Fruit fly (Drosophila melanogaster) whole organism, embryonic: ENCODE results near the gene CG6830.
A peak's percentile ranks its signal among the peaks of the same experiment; 100 is the strongest.

Source experiments
- Aef1 ChIP-seq: fragments of 200-800 bp; sonication (Bioruptor generic); IDR thresholded peaks from 3 replicates; pipeline ENCODE4 v1.3.6; 2022; ENCODE audit warnings: missing biosample characterization, missing genetic modification characterization
- Bteb2 ChIP-seq: fragments of 200-800 bp; sonication (Bioruptor generic); optimal IDR thresholded peaks from 2 replicates; lab custom pipeline; 2016; ENCODE audit warnings: missing biosample characterization, missing genetic modification characterization
- CG10654 ChIP-seq: fragments of 200-800 bp; sonication (Bioruptor generic); optimal IDR thresholded peaks from 2 replicates; lab custom pipeline; 2016; ENCODE audit warnings: missing biosample characterization, missing genetic modification characterization
- CG11398 ChIP-seq: fragments of 200-800 bp; sonication (Bioruptor generic); optimal IDR thresholded peaks from 2 replicates; lab custom pipeline; 2016; ENCODE audit warnings: missing biosample characterization, missing genetic modification characterization
- CG13123 ChIP-seq: fragments of 200-800 bp; sonication (Bioruptor generic); optimal IDR thresholded peaks from 2 replicates; lab custom pipeline; 2016; ENCODE audit warnings: missing biosample characterization, missing genetic modification characterization
- CG14014 ChIP-seq: fragments of 200-800 bp; sonication (Bioruptor generic); IDR thresholded peaks from 2 replicates; pipeline ENCODE4 v1.3.6; 2022; ENCODE audit warnings: missing biosample characterization, missing genetic modification characterization
- CG15269 ChIP-seq: fragments of 200-800 bp; sonication (Bioruptor generic); optimal IDR thresholded peaks from 2 replicates; lab custom pipeline; 2018; ENCODE audit warnings: missing biosample characterization, mild to moderate bottlenecking, missing genetic modification characterization, moderate library complexity
- CG15514 ChIP-seq: fragments of 200-800 bp; sonication (Bioruptor generic); optimal IDR thresholded peaks from 3 replicates; lab custom pipeline; 2017; ENCODE audit warnings: missing biosample characterization, missing genetic modification characterization, mild to moderate bottlenecking, moderate library complexity, missing genetic modification reagents
- CG15601 ChIP-seq: fragments of 200-800 bp; sonication (Bioruptor generic); optimal IDR thresholded peaks from 3 replicates; lab custom pipeline; 2019; ENCODE audit warnings: missing biosample characterization, mild to moderate bottlenecking, missing genetic modification characterization, moderate library complexity
- CG16863 ChIP-seq: fragments of 200-800 bp; sonication (Bioruptor generic); optimal IDR thresholded peaks from 3 replicates; lab custom pipeline; 2016; ENCODE audit warnings: missing biosample characterization, missing genetic modification characterization
- CG17385 ChIP-seq: fragments of 200-800 bp; sonication (Bioruptor generic); optimal IDR thresholded peaks from 3 replicates; lab custom pipeline; 2018; ENCODE audit warnings: missing biosample characterization, mild to moderate bottlenecking, missing genetic modification characterization
- CG2678 ChIP-seq: fragments of 200-800 bp; sonication (Bioruptor generic); optimal IDR thresholded peaks from 3 replicates; lab custom pipeline; 2019; ENCODE audit warnings: missing biosample characterization, mild to moderate bottlenecking, missing genetic modification characterization, moderate library complexity
- CG31224 ChIP-seq: fragments of 200-800 bp; sonication (Bioruptor generic); IDR thresholded peaks from 2 replicates; pipeline ENCODE4 v1.3.6; 2022; ENCODE audit warnings: missing biosample characterization, missing genetic modification characterization
- CG5180 ChIP-seq: fragments of 200-800 bp; sonication (Bioruptor generic); optimal IDR thresholded peaks from 3 replicates; lab custom pipeline; 2017; ENCODE audit warnings: missing biosample characterization, missing genetic modification characterization, mild to moderate bottlenecking, moderate library complexity, missing genetic modification reagents
- CG6272 ChIP-seq: fragments of 200-800 bp; sonication (Bioruptor generic); IDR thresholded peaks from 2 replicates; pipeline ENCODE4 v1.3.6; 2022; ENCODE audit warnings: missing biosample characterization, missing genetic modification characterization
- CG7372 ChIP-seq: fragments of 200-800 bp; sonication (Bioruptor generic); IDR thresholded peaks from 2 replicates; pipeline ENCODE4 v1.3.6; 2022; ENCODE audit warnings: missing biosample characterization, missing genetic modification characterization
- CG8089 ChIP-seq: fragments of 200-800 bp; sonication (Bioruptor generic); optimal IDR thresholded peaks from 3 replicates; lab custom pipeline; 2016; ENCODE audit warnings: missing biosample characterization, missing genetic modification characterization
- D19B ChIP-seq: fragments of 200-800 bp; sonication (Bioruptor generic); optimal IDR thresholded peaks from 2 replicates; lab custom pipeline; 2017; ENCODE audit warnings: missing biosample characterization, mild to moderate bottlenecking, missing genetic modification characterization
- Dad ChIP-seq: fragments of 200-800 bp; sonication (Bioruptor generic); optimal IDR thresholded peaks from 3 replicates; lab custom pipeline; 2016; ENCODE audit warnings: missing biosample characterization, missing genetic modification characterization
- Deaf1 ChIP-seq: fragments of 200-800 bp; optimal IDR thresholded peaks from 3 replicates; lab custom pipeline; 2019; ENCODE audit warnings: missing biosample characterization, mild to moderate bottlenecking, missing genetic modification characterization, moderate library complexity
- Dref ChIP-seq: fragments of 200-800 bp; sonication (Bioruptor generic); IDR thresholded peaks from 2 replicates; pipeline ENCODE4 v1.3.6; 2022; ENCODE audit warnings: missing biosample characterization, missing genetic modification characterization
- Hr3 ChIP-seq: fragments of 200-800 bp; sonication (Bioruptor generic); optimal IDR thresholded peaks from 3 replicates; lab custom pipeline; 2016; ENCODE audit warnings: missing biosample characterization, missing genetic modification characterization
- Lpt ChIP-seq: fragments of >200 bp; optimal IDR thresholded peaks from 2 replicates; lab custom pipeline; 2018; ENCODE audit warnings: missing biosample characterization, missing genetic modification characterization
- Myb ChIP-seq: fragments of 200-800 bp; sonication (Bioruptor generic); optimal IDR thresholded peaks from 2 replicates; lab custom pipeline; 2016; ENCODE audit warnings: missing biosample characterization, missing genetic modification characterization
- NC2β ChIP-seq: fragments of 200-800 bp; sonication (Bioruptor generic); optimal IDR thresholded peaks from 2 replicates; lab custom pipeline; 2016; ENCODE audit warnings: missing biosample characterization, missing genetic modification characterization
- NK7.1 ChIP-seq: fragments of 200-800 bp; sonication (Bioruptor generic); optimal IDR thresholded peaks from 3 replicates; lab custom pipeline; 2016; ENCODE audit warnings: missing biosample characterization, missing genetic modification characterization
- Nf-YC ChIP-seq: fragments of 200-800 bp; optimal IDR thresholded peaks from 3 replicates; lab custom pipeline; 2019; ENCODE audit warnings: missing biosample characterization, mild to moderate bottlenecking, missing genetic modification characterization, moderate library complexity
- NfI ChIP-seq: fragments of 200-800 bp; sonication (Bioruptor generic); optimal IDR thresholded peaks from 3 replicates; lab custom pipeline; 2018; ENCODE audit warnings: missing biosample characterization, mild to moderate bottlenecking, missing genetic modification characterization, moderate library complexity
- Oaz ChIP-seq: fragments of 200-800 bp; sonication (Bioruptor generic); IDR thresholded peaks from 2 replicates; pipeline ENCODE4 v1.3.6; 2022; ENCODE audit warnings: missing biosample characterization, missing genetic modification characterization
- Oli ChIP-seq: fragments of 200-800 bp; sonication (Bioruptor generic); optimal IDR thresholded peaks from 2 replicates; lab custom pipeline; 2018; ENCODE audit warnings: missing biosample characterization, mild to moderate bottlenecking, missing genetic modification characterization, moderate library complexity
- YL-1 ChIP-seq: fragments of 200-800 bp; sonication (Bioruptor generic); optimal IDR thresholded peaks from 3 replicates; lab custom pipeline; 2017; ENCODE audit warnings: missing biosample characterization, mild to moderate bottlenecking, missing genetic modification characterization
- ash1 ChIP-seq: fragments of 200-800 bp; sonication (Bioruptor generic); optimal IDR thresholded peaks from 2 replicates; lab custom pipeline; 2018; ENCODE audit warnings: missing biosample characterization, mild to moderate bottlenecking, missing genetic modification characterization
- cas ChIP-seq: fragments of 200-800 bp; sonication (Bioruptor generic); IDR thresholded peaks from 2 replicates; pipeline ENCODE4 v1.3.6; 2022; ENCODE audit warnings: missing biosample characterization, missing genetic modification characterization
- cato ChIP-seq: fragments of 200-800 bp; sonication (Bioruptor generic); optimal IDR thresholded peaks from 2 replicates; lab custom pipeline; 2016; ENCODE audit warnings: missing biosample characterization, missing genetic modification characterization, borderline replicate concordance
- cg ChIP-seq: fragments of 200-800 bp; sonication (Bioruptor generic); optimal IDR thresholded peaks from 3 replicates; lab custom pipeline; 2019; ENCODE audit warnings: missing biosample characterization, mild to moderate bottlenecking, missing genetic modification characterization, moderate library complexity
- dmrt11E ChIP-seq: fragments of 200-800 bp; sonication (Bioruptor generic); optimal IDR thresholded peaks from 3 replicates; lab custom pipeline; 2018; ENCODE audit warnings: missing biosample characterization, mild to moderate bottlenecking, missing genetic modification characterization, moderate library complexity
- emc ChIP-seq: fragments of 200-800 bp; sonication (Bioruptor generic); optimal IDR thresholded peaks from 2 replicates; lab custom pipeline; 2016; ENCODE audit warnings: missing biosample characterization, missing genetic modification characterization
- fru ChIP-seq: fragments of >200 bp; optimal IDR thresholded peaks from 2 replicates; lab custom pipeline; 2017
- fu2 ChIP-seq: fragments of 200-800 bp; sonication (Bioruptor generic); optimal IDR thresholded peaks from 2 replicates; lab custom pipeline; 2016; ENCODE audit warnings: missing biosample characterization, missing genetic modification characterization
- gcm2 ChIP-seq: fragments of 200-800 bp; sonication (Bioruptor generic); optimal IDR thresholded peaks from 2 replicates; lab custom pipeline; 2016; ENCODE audit warnings: missing biosample characterization, missing genetic modification characterization
- gem ChIP-seq: fragments of 200-800 bp; sonication (Bioruptor generic); optimal IDR thresholded peaks from 2 replicates; lab custom pipeline; 2019; ENCODE audit warnings: missing biosample characterization, mild to moderate bottlenecking, missing genetic modification characterization, moderate library complexity
- h ChIP-seq: fragments of >200 bp; optimal IDR thresholded peaks from 2 replicates; lab custom pipeline; 2017
- jigr1 ChIP-seq: fragments of 200-800 bp; sonication (Bioruptor generic); IDR thresholded peaks from 3 replicates; pipeline ENCODE4 v1.3.6; 2022; ENCODE audit warnings: missing biosample characterization, missing genetic modification characterization
- nmo ChIP-seq: fragments of 200-800 bp; sonication (Bioruptor generic); optimal IDR thresholded peaks from 2 replicates; lab custom pipeline; 2018; ENCODE audit warnings: missing biosample characterization, mild to moderate bottlenecking, missing genetic modification characterization, moderate library complexity
- pan ChIP-seq, 4 experiments: fragments of >200 bp in 3 of 4; fragments of 200-800 bp in 1 of 4; sonication (Bioruptor generic) in 1 of 4; optimal IDR thresholded peaks in 3 of 4; IDR thresholded peaks in 1 of 4; 2 replicates each; pipeline versions ENCODE4 v1.3.6 to Lab custom; 2017 to 2022; ENCODE audit warnings: missing biosample characterization in 2 of 4, missing genetic modification characterization in 2 of 4, mixed read lengths in 1 of 4
- psq ChIP-seq: fragments of 200-800 bp; sonication (Bioruptor generic); optimal IDR thresholded peaks from 2 replicates; lab custom pipeline; 2017; ENCODE audit warnings: missing biosample characterization, missing genetic modification characterization
- ssp ChIP-seq: fragments of 200-800 bp; sonication (Bioruptor generic); IDR thresholded peaks from 2 replicates; pipeline ENCODE4 v1.3.6; 2022; ENCODE audit warnings: missing biosample characterization, missing genetic modification characterization
- toy ChIP-seq: fragments of 200-800 bp; sonication (Bioruptor generic); IDR thresholded peaks from 2 replicates; pipeline ENCODE4 v1.3.6; 2022; ENCODE audit warnings: missing biosample characterization, missing genetic modification characterization
- ttk ChIP-seq: fragments of 200-800 bp; sonication (Bioruptor generic); IDR thresholded peaks from 2 replicates; pipeline ENCODE4 v2.1.2; 2022; ENCODE audit warnings: missing biosample characterization, missing genetic modification characterization
- vnd ChIP-seq: fragments of 200-800 bp; sonication (Bioruptor generic); IDR thresholded peaks from 3 replicates; pipeline ENCODE4 v1.3.6; 2022; ENCODE audit warnings: missing biosample characterization, missing genetic modification characterization; ENCODE audit not compliant: partially characterized antibody
- zen ChIP-seq: fragments of 200-800 bp; sonication (Bioruptor generic); optimal IDR thresholded peaks from 3 replicates; lab custom pipeline; 2018; ENCODE audit warnings: missing biosample characterization, mild to moderate bottlenecking, missing genetic modification characterization, moderate library complexity

Gene CG6830

dm6 chr3R:11673955-11674663, 10.0 kb downstream of the CG6830 start, which contains the start of gene CG14715 (continued):
- TF ChIP-seq Lpt (GFP tag; lab: Kevin White, UChicago) (no peak), YL-1 (GFP tag; lab: Kevin White, UChicago) (peak; percentile 67), Dref (no peak), Aef1 (GFP tag; lab: Robert Waterston, UW) (no peak), CG8089 (no peak), CG5180 (GFP tag; lab: Kevin White, UChicago) (no peak), Dad (GFP tag; lab: Kevin White, UChicago) (peak; percentile 29), nmo (GFP tag; lab: Kevin White, UChicago) (peak; percentile 74), vnd (GFP tag; lab: Robert Waterston, UW) (no peak), CG16863 (peak; percentile 7), Myb (GFP tag; lab: Kevin White, UChicago) (peak; percentile 28), gcm2 (GFP tag; lab: Kevin White, UChicago) (no peak), cato (peak; percentile 52), CG7372 (GFP tag; lab: Robert Waterston, UW) (no peak), gem (tag; lab: Kevin White, UChicago) (peak; percentile 72), h (lab: Kevin White, UChicago) (no peak), CG17385 (GFP tag; lab: Kevin White, UChicago) (peak; percentile 16), pan (optimal IDR thresholded peaks at IDR 0.05; lab: Kevin White, UChicago) (no peak), pan (GFP tag; optimal IDR thresholded peaks at IDR 0.05 in 1 of 2, IDR thresholded peaks at IDR 0.05 in 1 of 2) (peak in 1 of 2 experiments; percentile 58), CG13123 (GFP tag; lab: Kevin White, UChicago) (no peak), NC2β (GFP tag; lab: Kevin White, UChicago) (peak; percentile 47), ttk (peak; percentile 45; the same call in 1 of the 2 replicates), CG6272 (GFP tag; lab: Robert Waterston, UW) (no peak), ssp (GFP tag; lab: Robert Waterston, UW) (peak; percentile 88), Oli (tag; lab: Kevin White, UChicago) (peak; percentile 12), Oaz (GFP tag; lab: Robert Waterston, UW) (no peak), CG15269 (tag; lab: Kevin White, UChicago) (peak; percentile 36), toy (GFP tag; lab: Robert Waterston, UW) (no peak), CG15514 (GFP tag; lab: Kevin White, UChicago) (peak; percentile 86), NfI (GFP tag; lab: Kevin White, UChicago) (no peak), Nf-YC (tag; lab: Kevin White, UChicago) (peak; percentile 46), fru (no peak), CG15601 (tag; lab: Kevin White, UChicago) (peak; percentile 57), CG31224 (GFP tag; lab: Robert Waterston, UW) (no peak), fu2 (no peak), CG10654 (GFP tag; lab: Kevin White, UChicago) (peak; percentile 26), dmrt11E (tag; lab: Kevin White, UChicago) (peak; percentile 35), D19B (GFP tag; lab: Kevin White, UChicago) (no peak), NK7.1 (GFP tag; lab: Kevin White, UChicago) (no peak), cas (GFP tag; lab: Robert Waterston, UW) (no peak), cg (GFP tag; lab: Kevin White, UChicago) (no peak), Deaf1 (tag; lab: Kevin White, UChicago) (no peak), jigr1 (no peak), Bteb2 (GFP tag; lab: Kevin White, UChicago) (no peak), CG2678 (tag; lab: Kevin White, UChicago) (peak; percentile 42), CG11398 (no peak), psq (no peak), ash1 (GFP tag; lab: Kevin White, UChicago) (no peak), CG14014 (GFP tag; lab: Robert Waterston, UW) (peak; percentile 13; the same call in 1 of the 2 replicates), zen (peak; percentile 18), emc (GFP tag; lab: Kevin White, UChicago) (no peak), Hr3 (GFP tag; lab: Kevin White, UChicago) (peak; percentile 42)
